Worm (Caenorhabditis elegans) whole organism, early embryonic: ENCODE measurements around the gene pqn-82.

Experiments used
- B0310.2 ChIP-seq: sonication (generic microtip); optimal IDR thresholded peaks from 2 replicates; lab custom pipeline; 2016; ENCODE audit warnings: mild to moderate bottlenecking, missing genetic modification characterization, missing compliant biosample characterization
- F13C5.2 ChIP-seq: sonication (generic microtip); optimal IDR thresholded peaks from 2 replicates; lab custom pipeline; 2017; ENCODE audit warnings: mild to moderate bottlenecking, missing genetic modification characterization, inconsistent platforms, missing compliant biosample characterization
- aly-1 ChIP-seq: sonication (generic microtip); optimal IDR thresholded peaks from 2 replicates; lab custom pipeline; 2016; ENCODE audit warnings: missing genetic modification characterization, missing compliant biosample characterization
- ama-1 ChIP-seq: fragments of 150-350 bp; optimal IDR thresholded peaks from 2 replicates; lab custom pipeline; 2014
- ceh-13 ChIP-seq: fragments of 200-800 bp; sonication (Bioruptor generic); optimal IDR thresholded peaks from 2 replicates; lab custom pipeline; 2018; ENCODE audit warnings: mild to moderate bottlenecking, missing genetic modification characterization, missing compliant biosample characterization
- ceh-36 ChIP-seq: sonication (generic microtip); optimal IDR thresholded peaks from 2 replicates; lab custom pipeline; 2016; ENCODE audit warnings: missing genetic modification characterization, inconsistent platforms, missing compliant biosample characterization
- ets-7 ChIP-seq: sonication (generic microtip); optimal IDR thresholded peaks from 2 replicates; lab custom pipeline; 2016; ENCODE audit warnings: missing genotype, missing genetic modification characterization, missing compliant biosample characterization
- flt-1 ChIP-seq: fragments of 200-800 bp; sonication (Bioruptor generic); IDR thresholded peaks from 2 replicates; pipeline ENCODE4 v1.3.6; 2022; ENCODE audit warnings: missing genetic modification characterization, missing compliant biosample characterization
- hmbx-1 ChIP-seq: sonication (generic microtip); optimal IDR thresholded peaks from 2 replicates; lab custom pipeline; 2016; ENCODE audit warnings: mild to moderate bottlenecking, missing genetic modification characterization, missing compliant biosample characterization
- hmg-4 ChIP-seq: fragments of 200-800 bp; sonication (Bioruptor generic); optimal IDR thresholded peaks from 2 replicates; lab custom pipeline; 2018; ENCODE audit warnings: mild to moderate bottlenecking, missing genetic modification characterization, missing compliant biosample characterization
- hnd-1 ChIP-seq: sonication (generic microtip); optimal IDR thresholded peaks from 2 replicates; lab custom pipeline; 2016; ENCODE audit warnings: missing genetic modification characterization, missing compliant biosample characterization
- pes-1 ChIP-seq: fragments of 200-800 bp; sonication (Bioruptor generic); IDR thresholded peaks from 2 replicates; pipeline ENCODE4 v1.3.6; 2022; ENCODE audit warnings: missing genetic modification reagents, missing genetic modification characterization, missing compliant biosample characterization
- scrt-1 ChIP-seq: fragments of 200-800 bp; sonication (Bioruptor generic); IDR thresholded peaks from 2 replicates; pipeline ENCODE4 v1.3.6; 2022; ENCODE audit warnings: missing genetic modification characterization, missing compliant biosample characterization
- sea-1 ChIP-seq: fragments of 200-800 bp; sonication (Bioruptor generic); conservative IDR thresholded peaks from 2 replicates; pipeline ENCODE4 v1.3.6; 2022; ENCODE audit warnings: missing genetic modification characterization, missing compliant biosample characterization
- tbx-11 ChIP-seq: fragments of 200-800 bp; sonication (Bioruptor generic); IDR thresholded peaks from 2 replicates; pipeline ENCODE4 v1.3.6; 2022; ENCODE audit warnings: missing genetic modification characterization, missing compliant biosample characterization
- tbx-37 ChIP-seq: fragments of 200-800 bp; sonication (Bioruptor generic); conservative IDR thresholded peaks from 2 replicates; pipeline ENCODE4 v1.3.6; 2022; ENCODE audit warnings: missing genetic modification reagents, missing genetic modification characterization, missing compliant biosample characterization
- tra-4 ChIP-seq: sonication (generic microtip); optimal IDR thresholded peaks from 2 replicates; lab custom pipeline; 2017; ENCODE audit warnings: missing genetic modification characterization, missing compliant biosample characterization

The pqn-82 gene

ce11 chrIII:1818001-1818655 is 30.7 kb upstream of the pqn-82 start, which contains the start of gene clp-4:
TSS of gene clp-4 (minus strand) at chrIII:1818323.
- TF ChIP-seq ama-1 (no peak), pes-1 (GFP tag; lab: Robert Waterston, UW) (no peak)

- no peak for TF ChIP-seq ets-7
- no peak for TF ChIP-seq ama-1
- TF ChIP-seq scrt-1: no peak
- TF ChIP-seq hnd-1 (tag; lab: Kevin White, UChicago): no peak
- no peak for TF ChIP-seq hmbx-1 (tag; lab: Kevin White, UChicago)
- TF ChIP-seq ceh-13 (GFP tag; lab: Kevin White, UChicago): no peak
- TF ChIP-seq sea-1 (GFP tag; lab: Robert Waterston, UW): no peak
- TF ChIP-seq ceh-36 (tag; lab: Kevin White, UChicago): no peak
- no peak for TF ChIP-seq pes-1 (GFP tag; lab: Robert Waterston, UW)
- TF ChIP-seq tbx-11 (GFP tag; lab: Robert Waterston, UW): no peak
- TF ChIP-seq F13C5.2: no peak
Measured at ce11 chrIII:1819049-1819597, 29.7 kb upstream of the pqn-82 start.

- TF ChIP-seq ceh-13 (GFP tag; lab: Kevin White, UChicago): peak; percentile 20
- peak; percentile 40 for TF ChIP-seq hmg-4 (GFP tag; lab: Kevin White, UChicago)
- no peak for TF ChIP-seq ama-1
- peak; percentile 52; the same call in 1 of the 2 replicates for TF ChIP-seq tbx-37 (GFP tag; lab: Robert Waterston, UW)
- no peak for TF ChIP-seq B0310.2
- TF ChIP-seq F13C5.2: peak; percentile 63
- TF ChIP-seq pes-1 (GFP tag; lab: Robert Waterston, UW): peak; percentile 77
- no peak for TF ChIP-seq tra-4
- peak; percentile 53; the same call in 1 of the 2 replicates for TF ChIP-seq sea-1 (GFP tag; lab: Robert Waterston, UW)
- no peak for TF ChIP-seq aly-1 (tag; lab: Kevin White, UChicago)
- TF ChIP-seq ets-7: peak; percentile 54
- peak; percentile 60 for TF ChIP-seq ceh-36 (tag; lab: Kevin White, UChicago)
- TF ChIP-seq hnd-1 (tag; lab: Kevin White, UChicago): peak; percentile 39
- TF ChIP-seq scrt-1: peak; percentile 68; the same call in 1 of the 2 replicates
- peak; percentile 77 for TF ChIP-seq tbx-11 (GFP tag; lab: Robert Waterston, UW)
- peak; percentile 59; the same call in 1 of the 2 replicates for TF ChIP-seq flt-1 (GFP tag; lab: Robert Waterston, UW)
- TF ChIP-seq hmbx-1 (tag; lab: Kevin White, UChicago): no peak
Measured at ce11 chrIII:1824264-1824922, 24.5 kb upstream of the pqn-82 start, which contains the start of the genes pvf-1 and Y39A3CL.7. TSS of gene pvf-1 (minus strand) at chrIII:1824314. TSS of gene Y39A3CL.7 (plus strand) at chrIII:1824919.

ce11 chrIII:1831104-1831503 is 17.7 kb upstream of the pqn-82 start:
- TF ChIP-seq tbx-37 (GFP tag; lab: Robert Waterston, UW) (no peak), F13C5.2 (no peak), hnd-1 (tag; lab: Kevin White, UChicago) (no peak), ets-7 (no peak), ceh-36 (tag; lab: Kevin White, UChicago) (no peak), hmbx-1 (tag; lab: Kevin White, UChicago) (no peak), sea-1 (GFP tag; lab: Robert Waterston, UW) (no peak), pes-1 (GFP tag; lab: Robert Waterston, UW) (no peak), hmg-4 (GFP tag; lab: Kevin White, UChicago) (no peak), aly-1 (tag; lab: Kevin White, UChicago) (no peak), tra-4 (no peak), ama-1 (no peak), B0310.2 (no peak), flt-1 (GFP tag; lab: Robert Waterston, UW) (no peak), scrt-1 (no peak), ceh-13 (GFP tag; lab: Kevin White, UChicago) (no peak), tbx-11 (GFP tag; lab: Robert Waterston, UW) (no peak)

- no peak for TF ChIP-seq hnd-1 (tag; lab: Kevin White, UChicago)
- TF ChIP-seq tbx-37 (GFP tag; lab: Robert Waterston, UW): no peak
- TF ChIP-seq ama-1: no peak
- no peak for TF ChIP-seq tbx-11 (GFP tag; lab: Robert Waterston, UW)
- TF ChIP-seq tra-4: no peak
- no peak for TF ChIP-seq F13C5.2
- TF ChIP-seq scrt-1: no peak
- no peak for TF ChIP-seq ceh-36 (tag; lab: Kevin White, UChicago)
- no peak for TF ChIP-seq ets-7
- TF ChIP-seq pes-1 (GFP tag; lab: Robert Waterston, UW): no peak
- TF ChIP-seq aly-1 (tag; lab: Kevin White, UChicago): no peak
- TF ChIP-seq hmg-4 (GFP tag; lab: Kevin White, UChicago): no peak
- no peak for TF ChIP-seq hmbx-1 (tag; lab: Kevin White, UChicago)
- TF ChIP-seq B0310.2: no peak
- TF ChIP-seq flt-1 (GFP tag; lab: Robert Waterston, UW): no peak
- no peak for TF ChIP-seq sea-1 (GFP tag; lab: Robert Waterston, UW)
- TF ChIP-seq ceh-13 (GFP tag; lab: Kevin White, UChicago): no peak
Measured at ce11 chrIII:1832453-1832852, 16.4 kb upstream of the pqn-82 start.

ce11 chrIII:1833984-1834563 is 14.8 kb upstream of the pqn-82 start, which contains the start of gene rexd-1:
TSS of gene rexd-1 (plus strand) at chrIII:1834513.
- TF ChIP-seq flt-1 (GFP tag; lab: Robert Waterston, UW) (no peak), hmbx-1 (tag; lab: Kevin White, UChicago) (no peak), ets-7 (no peak), hmg-4 (GFP tag; lab: Kevin White, UChicago) (no peak), B0310.2 (no peak), pes-1 (GFP tag; lab: Robert Waterston, UW) (no peak), tbx-11 (GFP tag; lab: Robert Waterston, UW) (no peak), tbx-37 (GFP tag; lab: Robert Waterston, UW) (no peak), hnd-1 (tag; lab: Kevin White, UChicago) (no peak), ceh-36 (tag; lab: Kevin White, UChicago) (no peak), scrt-1 (no peak), ama-1 (no peak), ceh-13 (GFP tag; lab: Kevin White, UChicago) (no peak), aly-1 (tag; lab: Kevin White, UChicago) (no peak), tra-4 (no peak), F13C5.2 (no peak), sea-1 (GFP tag; lab: Robert Waterston, UW) (no peak)
